Worm (Caenorhabditis elegans) whole organism, L2 larva: ENCODE data around the gene math-8.

Source experiments
- C34F6.9 ChIP-seq: fragments of 150-350 bp; optimal IDR thresholded peaks from 2 replicates; lab custom pipeline; 2014; ENCODE audit warnings: missing biosample characterization, missing genetic modification characterization
- F13H6.1 ChIP-seq: sonication (generic microtip); optimal IDR thresholded peaks from 2 replicates; lab custom pipeline; 2016; ENCODE audit warnings: missing genetic modification characterization, missing compliant biosample characterization
- R02D3.7 ChIP-seq: fragments of 150-350 bp; optimal IDR thresholded peaks from 2 replicates; lab custom pipeline; 2014; ENCODE audit warnings: missing biosample characterization, missing genetic modification characterization
- Y55F3AM.14 ChIP-seq: fragments of 200-800 bp; sonication (Bioruptor generic); optimal IDR thresholded peaks from 2 replicates; lab custom pipeline; 2018; ENCODE audit warnings: mild to moderate bottlenecking, missing genetic modification characterization, missing compliant biosample characterization
- ZK546.5 ChIP-seq: sonication (generic microtip); optimal IDR thresholded peaks from 2 replicates; lab custom pipeline; 2017; ENCODE audit warnings: missing biosample characterization, missing genetic modification characterization
- alr-1 ChIP-seq: fragments of 150-350 bp; optimal IDR thresholded peaks from 2 replicates; lab custom pipeline; 2014; ENCODE audit warnings: missing biosample characterization, missing genetic modification characterization
- aly-2 ChIP-seq: fragments of 150-350 bp; optimal IDR thresholded peaks from 2 replicates; lab custom pipeline; 2014; ENCODE audit warnings: missing biosample characterization, missing genetic modification characterization
- ceh-16 ChIP-seq: fragments of 150-350 bp; optimal IDR thresholded peaks from 2 replicates; lab custom pipeline; 2014; ENCODE audit warnings: missing biosample characterization, missing genetic modification characterization
- ceh-82 ChIP-seq: fragments of 150-350 bp; optimal IDR thresholded peaks from 2 replicates; lab custom pipeline; 2014; ENCODE audit warnings: missing biosample characterization, missing genetic modification characterization
- crh-2 ChIP-seq: sonication (generic microtip); optimal IDR thresholded peaks from 2 replicates; lab custom pipeline; 2017; ENCODE audit warnings: missing biosample characterization, missing genetic modification characterization
- dmd-4 ChIP-seq: sonication (generic microtip); optimal IDR thresholded peaks from 2 replicates; lab custom pipeline; 2017; ENCODE audit warnings: missing biosample characterization, missing genetic modification characterization
- elt-1 ChIP-seq: fragments of 150-350 bp; optimal IDR thresholded peaks from 2 replicates; lab custom pipeline; 2014; ENCODE audit warnings: missing biosample characterization, missing genetic modification characterization
- elt-3 ChIP-seq: sonication (generic microtip); optimal IDR thresholded peaks from 2 replicates; lab custom pipeline; 2017; ENCODE audit warnings: missing biosample characterization, missing genetic modification characterization
- fos-1 ChIP-seq: fragments of 150-350 bp; optimal IDR thresholded peaks from 2 replicates; lab custom pipeline; 2014; ENCODE audit warnings: missing biosample characterization, missing genetic modification characterization
- gmeb-1 ChIP-seq: fragments of 150-350 bp; optimal IDR thresholded peaks from 2 replicates; lab custom pipeline; 2014; ENCODE audit warnings: missing biosample characterization, missing genetic modification characterization
- lin-11 ChIP-seq: fragments of 150-350 bp; sonication (generic microtip); optimal IDR thresholded peaks from 2 replicates; lab custom pipeline; 2014; ENCODE audit warnings: missing biosample characterization, missing genetic modification characterization, inconsistent platforms, mixed read lengths
- lin-13 ChIP-seq: fragments of 150-350 bp; optimal IDR thresholded peaks from 2 replicates; lab custom pipeline; 2014; ENCODE audit warnings: missing biosample characterization, missing genetic modification reagents, missing genetic modification characterization
- lin-39 ChIP-seq: fragments of 150-350 bp; optimal IDR thresholded peaks from 2 replicates; lab custom pipeline; 2014; ENCODE audit warnings: missing biosample characterization, missing genetic modification reagents, missing genetic modification characterization
- mab-5 ChIP-seq: fragments of 150-350 bp; optimal IDR thresholded peaks from 2 replicates; lab custom pipeline; 2014; ENCODE audit warnings: missing biosample characterization, missing genetic modification characterization
- mbf-1 ChIP-seq: sonication (generic microtip); optimal IDR thresholded peaks from 2 replicates; lab custom pipeline; 2017; ENCODE audit warnings: missing biosample characterization, missing genetic modification characterization
- mdl-1 ChIP-seq, 2 experiments: fragments of 150-350 bp in 1 of 2; sonication (generic microtip) in 1 of 2; optimal IDR thresholded peaks; 2 replicates each; lab custom pipeline; 2017; ENCODE audit warnings: missing biosample characterization in 2 of 2, missing genetic modification characterization in 2 of 2
- nhr-10 ChIP-seq: sonication (generic microtip); optimal IDR thresholded peaks from 2 replicates; lab custom pipeline; 2017; ENCODE audit warnings: missing biosample characterization, missing genetic modification characterization
- nhr-11 ChIP-seq: fragments of 150-350 bp; optimal IDR thresholded peaks from 2 replicates; lab custom pipeline; 2014; ENCODE audit warnings: missing biosample characterization, missing genetic modification characterization
- nhr-12 ChIP-seq: fragments of 150-350 bp; optimal IDR thresholded peaks from 2 replicates; lab custom pipeline; 2014; ENCODE audit warnings: missing biosample characterization, missing genetic modification characterization
- nhr-21 ChIP-seq: fragments of 150-350 bp; optimal IDR thresholded peaks from 2 replicates; lab custom pipeline; 2014; ENCODE audit warnings: missing biosample characterization, missing genetic modification characterization
- nhr-23 ChIP-seq: fragments of 150-350 bp; optimal IDR thresholded peaks from 2 replicates; lab custom pipeline; 2014; ENCODE audit warnings: missing biosample characterization, missing genetic modification reagents, missing genetic modification characterization
- nhr-237 ChIP-seq: fragments of 150-350 bp; optimal IDR thresholded peaks from 2 replicates; lab custom pipeline; 2014; ENCODE audit warnings: missing biosample characterization, missing genetic modification characterization
- sem-4 ChIP-seq: fragments of 150-350 bp; optimal IDR thresholded peaks from 2 replicates; lab custom pipeline; 2014; ENCODE audit warnings: missing biosample characterization, missing genetic modification reagents, missing genetic modification characterization
- sma-3 ChIP-seq: sonication (generic microtip); optimal IDR thresholded peaks from 2 replicates; lab custom pipeline; 2016; ENCODE audit warnings: missing genetic modification reagents, missing genetic modification characterization, missing compliant biosample characterization
- sma-9 ChIP-seq, 2 experiments: fragments of 150-350 bp in 1 of 2; sonication (generic microtip) in 1 of 2; optimal IDR thresholded peaks; 2 replicates each; lab custom pipeline; 2014 to 2016; ENCODE audit warnings: missing genetic modification characterization in 2 of 2, mild to moderate bottlenecking in 1 of 2, missing biosample characterization in 1 of 2, missing compliant biosample characterization in 1 of 2, missing genetic modification reagents in 1 of 2, moderate library complexity in 1 of 2
- snpc-4 ChIP-seq: fragments of 150-350 bp; optimal IDR thresholded peaks from 2 replicates; lab custom pipeline; 2014; ENCODE audit warnings: missing biosample characterization, missing genetic modification characterization
- unc-55 ChIP-seq: fragments of 150-350 bp; sonication (generic microtip); optimal IDR thresholded peaks from 3 replicates; lab custom pipeline; 2014; ENCODE audit warnings: missing biosample characterization, missing genetic modification reagents, missing genetic modification characterization
- zag-1 ChIP-seq: fragments of 150-350 bp; optimal IDR thresholded peaks from 2 replicates; lab custom pipeline; 2014; ENCODE audit warnings: missing biosample characterization, missing genetic modification characterization
- ztf-11 ChIP-seq: sonication (generic microtip); optimal IDR thresholded peaks from 2 replicates; lab custom pipeline; 2017; ENCODE audit warnings: missing biosample characterization, missing genetic modification characterization
- ztf-4 ChIP-seq: fragments of 150-350 bp; optimal IDR thresholded peaks from 2 replicates; lab custom pipeline; 2014; ENCODE audit warnings: missing biosample characterization, missing genetic modification characterization

math-8 gene

ce11 chrII:1905104-1905503 lies 16.1 kb upstream of the math-8 start, which contains the start of gene math-22:
math-22 (plus strand) TSS chrII:1905404.
- no peak for TF ChIP-seq mbf-1
- no peak for TF ChIP-seq dmd-4 (tag; lab: Kevin White, UChicago)
- no peak for TF ChIP-seq nhr-12 (tag; lab: Kevin White, UChicago)
- no peak for TF ChIP-seq Y55F3AM.14 (GFP tag; lab: Kevin White, UChicago)
- no peak for TF ChIP-seq ceh-16 (tag; lab: Kevin White, UChicago)
- TF ChIP-seq mab-5, result no peak
- TF ChIP-seq ceh-82 (tag; lab: Kevin White, UChicago), result no peak
- TF ChIP-seq fos-1 (tag; lab: Kevin White, UChicago), result peak; percentile 23

ce11 chrII:1901981-1902380 lies 13.0 kb upstream of the math-8 start, which contains the start of gene math-23:
math-23 (plus strand) TSS chrII:1902281.
- TF ChIP-seq snpc-4 (tag; lab: Kevin White, UChicago) (no peak), unc-55 (no peak), nhr-23 (tag; lab: Kevin White, UChicago) (no peak), nhr-21 (tag; lab: Kevin White, UChicago) (no peak), C34F6.9 (tag; lab: Kevin White, UChicago) (no peak), elt-3 (tag; lab: Kevin White, UChicago) (no peak), lin-13 (GFP tag; lab: Kevin White, UChicago) (no peak), fos-1 (tag; lab: Kevin White, UChicago) (no peak), gmeb-1 (tag; lab: Kevin White, UChicago) (no peak), elt-1 (no peak), crh-2 (no peak), lin-11 (no peak), mbf-1 (no peak), nhr-12 (tag; lab: Kevin White, UChicago) (no peak), nhr-237 (no peak), ZK546.5 (tag; lab: Kevin White, UChicago) (no peak), sma-9 (GFP tag; optimal IDR thresholded peaks at IDR 0.05; lab: Kevin White, UChicago) (no peak), sma-9 (tag; optimal IDR thresholded peaks at IDR 0.05; lab: Kevin White, UChicago) (no peak), nhr-10 (tag; lab: Kevin White, UChicago) (no peak), R02D3.7 (no peak)

DNA sequence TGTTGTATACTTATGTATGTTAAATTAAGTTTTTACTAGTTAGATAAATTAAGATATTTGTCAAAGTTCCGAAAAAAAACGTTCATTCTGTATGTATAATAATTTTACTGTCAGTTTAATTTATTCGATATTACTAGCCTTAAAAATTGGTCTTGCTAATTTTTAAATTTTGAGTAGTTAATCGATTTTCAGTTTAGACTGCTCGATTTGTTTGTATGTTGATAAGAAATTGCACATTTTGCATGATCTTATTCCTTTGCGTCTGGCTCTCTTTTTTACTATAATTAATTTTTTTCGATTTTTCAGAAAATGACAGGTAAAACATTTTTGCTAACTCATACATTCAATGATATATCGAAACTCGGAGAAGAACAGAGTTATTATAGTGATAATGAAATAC lies 11.0 kb upstream of the math-8 start, which contains the start of gene math-24:
Gene math-24 (plus strand): TSS at position 301 of the 400 bp plus-strand sequence.
- no peak for TF ChIP-seq ceh-16 (tag; lab: Kevin White, UChicago)
- no peak for TF ChIP-seq nhr-10 (tag; lab: Kevin White, UChicago)
- no peak for TF ChIP-seq lin-39 (tag; lab: Kevin White, UChicago)
- no peak for TF ChIP-seq R02D3.7
- TF ChIP-seq C34F6.9 (tag; lab: Kevin White, UChicago), result no peak
- TF ChIP-seq ztf-4, result no peak
- TF ChIP-seq ztf-11 (tag; lab: Kevin White, UChicago), result no peak
- TF ChIP-seq nhr-21 (tag; lab: Kevin White, UChicago), result no peak

DNA sequence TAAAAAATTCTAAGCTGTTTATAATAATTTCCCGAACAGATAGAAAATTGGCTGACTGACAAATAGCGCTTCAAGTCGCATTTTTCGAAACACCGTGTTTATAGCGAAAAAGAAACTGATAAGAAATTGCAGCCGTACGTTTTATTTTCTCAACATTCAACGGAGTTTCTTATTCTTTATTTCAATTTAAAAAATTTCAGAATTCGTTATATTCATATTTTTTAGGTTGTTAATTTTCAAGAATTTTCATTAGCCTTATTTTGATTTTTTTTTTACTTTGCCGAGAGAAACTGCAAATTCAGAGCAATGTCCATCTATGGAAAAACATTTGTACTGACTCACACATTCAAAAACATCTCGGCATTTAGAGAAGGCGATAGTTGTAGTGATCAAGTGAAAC lies 9.0 kb upstream of the math-8 start, which contains the start of gene C46F9.6:
Gene C46F9.6 (plus strand): TSS at position 301 of the 400 bp plus-strand sequence.
- TF ChIP-seq fos-1 (tag; lab: Kevin White, UChicago), result peak; percentile 9
- no peak for TF ChIP-seq elt-1

- TF ChIP-seq nhr-12 (tag; lab: Kevin White, UChicago) (no peak), nhr-237 (no peak)
These were observed 6.8 kb upstream of the math-8 start, which contains the start of gene math-25 for ce11 chrII:1895762-1896161. math-25 (plus strand) TSS chrII:1896062.

DNA sequence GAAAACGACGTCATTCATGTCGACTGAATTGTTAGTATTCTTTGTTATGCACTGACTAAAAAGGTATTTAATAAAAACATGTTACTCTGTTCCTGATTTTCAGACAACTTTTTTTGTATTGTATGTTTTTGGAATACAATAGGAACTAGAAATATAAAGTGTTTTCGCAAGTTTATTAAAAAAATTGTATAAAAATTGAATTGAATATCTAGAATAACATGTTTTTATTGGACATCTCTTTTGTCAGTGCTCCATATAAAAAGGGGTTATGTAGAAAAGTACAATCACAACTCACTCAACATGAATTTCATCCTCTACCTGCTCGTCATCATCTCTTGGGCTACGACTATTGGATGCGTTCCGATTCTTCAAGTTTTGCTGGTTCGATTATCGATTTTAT lies 6.3 kb upstream of the math-8 start, which contains the start of gene C46F9.5:
Gene C46F9.5 (plus strand): TSS at position 301 of the 400 bp plus-strand sequence.
- TF ChIP-seq fos-1 (tag; lab: Kevin White, UChicago), result no peak
- TF ChIP-seq alr-1 (tag; lab: Kevin White, UChicago), result no peak
- TF ChIP-seq sma-9 (GFP tag; optimal IDR thresholded peaks at IDR 0.05; lab: Kevin White, UChicago), result no peak
- no peak for TF ChIP-seq sma-9 (tag; optimal IDR thresholded peaks at IDR 0.05; lab: Kevin White, UChicago)
- no peak for TF ChIP-seq crh-2
- TF ChIP-seq mdl-1 (tag; optimal IDR thresholded peaks at IDR 0.05; lab: Kevin White, UChicago), result no peak
- TF ChIP-seq lin-11, result no peak
- no peak for TF ChIP-seq elt-1
- no peak for TF ChIP-seq zag-1 (tag; lab: Kevin White, UChicago)
- no peak for TF ChIP-seq unc-55
- TF ChIP-seq sem-4 (tag; lab: Kevin White, UChicago), result no peak
- TF ChIP-seq nhr-23 (tag; lab: Kevin White, UChicago), result no peak
- no peak for TF ChIP-seq nhr-11 (tag; lab: Kevin White, UChicago)
- TF ChIP-seq dmd-4 (tag; lab: Kevin White, UChicago), result no peak
- TF ChIP-seq elt-3 (tag; lab: Kevin White, UChicago), result no peak
- no peak for TF ChIP-seq sma-3
- no peak for TF ChIP-seq ztf-4
- TF ChIP-seq aly-2 (tag; lab: Kevin White, UChicago), result no peak
- no peak for TF ChIP-seq C34F6.9 (tag; lab: Kevin White, UChicago)
- no peak for TF ChIP-seq F13H6.1 (tag; lab: Kevin White, UChicago)
- no peak for TF ChIP-seq ceh-82 (tag; lab: Kevin White, UChicago)
